Worm (Caenorhabditis elegans): Measurements from ENCODE around the gene F43C11.3.
A peak's percentile ranks its signal among the peaks of the same experiment; 100 is the strongest.

F43C11.3 gene

DNA sequence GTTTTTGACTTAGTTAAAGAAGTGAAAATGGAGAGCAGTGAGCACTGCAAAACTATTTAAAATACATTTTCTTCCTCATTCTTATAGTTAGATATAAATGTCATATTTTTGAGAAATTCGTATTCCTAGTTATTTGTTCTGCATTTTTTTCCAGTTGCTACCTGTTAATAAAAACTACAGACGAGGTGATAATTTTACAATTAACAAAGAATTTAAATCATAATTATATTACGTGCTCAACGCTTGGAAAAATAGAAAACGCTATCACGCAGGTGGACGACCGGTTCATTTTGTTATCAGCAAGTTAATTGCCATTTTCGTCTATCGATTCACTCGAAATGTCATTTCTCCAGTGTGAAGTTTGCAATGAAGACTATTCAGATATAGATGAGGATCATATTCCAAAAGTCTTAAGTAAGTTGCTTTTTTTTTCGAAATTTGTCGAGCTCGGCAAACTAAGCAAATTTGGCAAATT is 35.2 kb upstream of the F43C11.3 start, which contains the start of the genes ZK1240.5 and ZK1240.9:
ZK1240.5 (minus strand) TSS at position 51 of the 475 bp plus-strand sequence.
ZK1240.9 (plus strand) TSS at position 307 of the 475 bp plus-strand sequence.
- TF ChIP-seq unc-62 (GFP tag; optimal IDR thresholded peaks at IDR 0.05) (no peak), snpc-4 (tag; optimal IDR thresholded peaks at IDR 0.05) (no peak), pha-4 (tag; optimal IDR thresholded peaks at IDR 0.05) (no peak)

DNA sequence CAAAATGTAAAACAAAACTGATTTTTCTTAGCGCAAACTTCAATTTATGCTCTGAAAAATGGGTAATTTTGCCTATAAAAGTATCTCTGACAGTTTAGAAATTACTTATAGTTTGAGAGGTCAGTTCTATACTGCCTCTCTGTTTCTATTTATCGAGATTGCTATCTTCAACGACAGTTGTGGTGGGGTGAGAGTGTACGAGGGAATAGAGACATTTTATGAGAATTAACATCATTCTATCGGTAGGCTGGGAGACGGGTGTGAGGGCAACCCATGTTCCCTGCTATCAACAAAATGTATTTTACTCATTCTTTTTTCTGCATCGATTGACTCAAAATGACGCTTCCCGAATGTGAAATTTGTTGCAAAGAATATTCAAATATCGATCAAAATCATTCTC is 33.0 kb upstream of the F43C11.3 start, which contains the start of gene ZK1240.3:
ZK1240.3 (plus strand) TSS at position 238 of the 400 bp plus-strand sequence.
- TF ChIP-seq pha-4 (tag; optimal IDR thresholded peaks at IDR 0.05), result no peak
- no peak for TF ChIP-seq sem-2 (GFP tag; optimal IDR thresholded peaks at IDR 0.05)
- no peak for TF ChIP-seq ztf-11 (tag; optimal IDR thresholded peaks at IDR 0.05)

DNA sequence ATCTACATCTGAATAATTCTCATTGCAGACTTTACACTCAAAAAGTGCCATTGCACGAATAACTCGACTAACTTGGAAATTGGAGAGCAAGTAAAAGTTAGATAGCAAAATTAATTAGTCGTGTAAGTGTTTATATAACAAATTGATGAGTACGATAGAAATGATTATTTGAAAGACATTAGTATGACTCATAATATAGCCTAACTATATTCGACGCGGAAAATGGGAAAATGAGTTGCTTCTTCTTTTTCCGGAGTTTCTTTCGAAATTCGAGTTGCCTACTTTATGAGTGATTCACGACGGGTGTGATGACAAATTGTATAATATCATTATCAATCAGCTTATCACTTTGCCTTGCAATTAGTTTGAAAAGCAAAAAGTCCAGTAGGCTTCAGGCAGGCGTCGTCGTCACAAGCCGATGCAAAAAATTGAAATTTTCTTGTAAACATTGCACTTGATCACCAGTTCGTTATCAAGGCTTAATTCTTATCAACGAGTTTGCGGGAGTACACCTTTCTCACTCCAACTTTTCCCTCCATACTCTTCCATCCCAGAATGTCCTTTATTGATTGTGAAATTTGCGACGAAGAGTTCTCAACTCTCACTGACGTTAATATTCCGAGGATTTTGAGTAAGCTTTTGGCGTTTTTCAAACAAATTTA is 30.1 kb upstream of the F43C11.3 start, which contains the start of the genes ZK1240.6 and ZK1240.2:
ZK1240.6 (minus strand) TSS at position 51 of the 662 bp plus-strand sequence.
ZK1240.2 (plus strand) TSS at position 520 of the 662 bp plus-strand sequence.
- TF ChIP-seq lsy-2 (tag; optimal IDR thresholded peaks at IDR 0.05) (no peak), sptf-1 (tag; optimal IDR thresholded peaks at IDR 0.05) (no peak), flh-1 (GFP tag; optimal IDR thresholded peaks at IDR 0.05) (no peak), hlh-1 (tag; optimal IDR thresholded peaks at IDR 0.05) (no peak), ztf-11 (tag; optimal IDR thresholded peaks at IDR 0.05) (no peak), zip-8 (tag; optimal IDR thresholded peaks at IDR 0.05) (no peak), ceh-39 (tag; optimal IDR thresholded peaks at IDR 0.05) (no peak), lin-13 (tag; optimal IDR thresholded peaks at IDR 0.05) (no peak), nhr-76 (tag; optimal IDR thresholded peaks at IDR 0.05) (no peak)

DNA sequence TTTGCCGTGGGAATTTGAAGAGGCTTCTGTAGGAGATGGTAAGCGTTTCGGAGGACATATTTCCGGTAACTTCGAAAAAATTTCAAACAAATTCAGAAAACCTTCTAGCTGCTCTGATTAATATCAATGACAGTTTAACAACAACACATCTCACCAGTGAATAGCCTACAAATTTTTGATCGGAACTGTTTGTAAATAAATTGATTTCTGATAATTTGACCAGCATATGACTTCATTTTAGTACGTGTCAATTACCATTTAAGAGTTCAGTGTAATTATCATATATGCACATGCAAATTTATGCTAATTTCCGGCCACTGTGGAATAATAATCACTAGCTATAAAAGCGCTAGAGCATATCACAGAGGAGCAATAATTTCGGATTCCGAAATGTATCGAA is 28.2 kb upstream of the F43C11.3 start, which contains the start of gene ZK1240.11:
ZK1240.11 (plus strand) TSS at position 301 of the 400 bp plus-strand sequence.
- no peak for TF ChIP-seq lin-32 (GFP tag; optimal IDR thresholded peaks at IDR 0.05)
- TF ChIP-seq lin-13 (tag; optimal IDR thresholded peaks at IDR 0.05), result no peak
- TF ChIP-seq unc-39 (tag; optimal IDR thresholded peaks at IDR 0.05), result no peak
- no peak for TF ChIP-seq zip-8 (tag; optimal IDR thresholded peaks at IDR 0.05)
- no peak for TF ChIP-seq mep-1 (tag; optimal IDR thresholded peaks at IDR 0.05)
- no peak for TF ChIP-seq flh-1 (GFP tag; optimal IDR thresholded peaks at IDR 0.05)
- TF ChIP-seq unc-120 (tag; optimal IDR thresholded peaks at IDR 0.05; ENCODE audit: poor library complexity, severe bottlenecking), result no peak
- TF ChIP-seq ceh-43 (GFP tag; optimal IDR thresholded peaks at IDR 0.05), result no peak
- TF ChIP-seq pha-4 (tag; optimal IDR thresholded peaks at IDR 0.05), result no peak
- TF ChIP-seq elt-1 (tag; optimal IDR thresholded peaks at IDR 0.05; ENCODE audit: borderline replicate concordance, insufficient read depth), result no peak
- no peak for TF ChIP-seq drap-1 (GFP tag; optimal IDR thresholded peaks at IDR 0.05)
- TF ChIP-seq cnd-1 (tag; optimal IDR thresholded peaks at IDR 0.05), result no peak
- no peak for TF ChIP-seq ceh-83 (GFP tag; optimal IDR thresholded peaks at IDR 0.05)
- no peak for TF ChIP-seq mls-2 (tag; optimal IDR thresholded peaks at IDR 0.05)
- no peak for TF ChIP-seq sem-2 (GFP tag; optimal IDR thresholded peaks at IDR 0.05)

DNA sequence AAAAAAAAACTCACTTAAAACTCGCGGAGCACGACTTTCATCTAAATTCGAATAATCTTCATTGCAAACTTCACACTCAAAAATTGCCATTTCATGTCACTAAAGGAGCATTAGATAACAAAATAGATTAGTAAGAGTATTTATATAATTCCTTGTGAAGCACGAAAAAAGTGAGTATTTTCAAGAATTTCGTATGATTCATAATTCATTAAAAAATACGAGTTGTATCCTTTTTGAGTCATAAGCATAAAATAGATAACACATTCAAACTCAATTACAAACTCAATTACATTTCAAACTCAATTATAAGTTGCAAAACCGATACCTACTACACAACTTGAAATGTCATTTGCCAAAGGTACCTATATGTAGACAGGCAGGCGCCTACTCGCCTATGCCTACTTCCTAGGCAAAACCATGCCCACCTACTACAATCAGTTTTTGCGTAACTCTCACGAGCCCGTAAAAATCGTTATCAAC is 24.1 kb upstream of the F43C11.3 start, which contains the start of the genes ZK1240.8 and ZK1240.1:
ZK1240.8 (minus strand) TSS at position 101 of the 480 bp plus-strand sequence.
ZK1240.1 (plus strand) TSS at position 430 of the 480 bp plus-strand sequence.
- TF ChIP-seq flh-1 (GFP tag; optimal IDR thresholded peaks at IDR 0.05) (no peak), ceh-39 (tag; optimal IDR thresholded peaks at IDR 0.05) (no peak), lsy-2 (tag; optimal IDR thresholded peaks at IDR 0.05) (no peak), sptf-1 (tag; optimal IDR thresholded peaks at IDR 0.05) (no peak), mep-1 (tag; optimal IDR thresholded peaks at IDR 0.05) (no peak), ham-2 (GFP tag; optimal IDR thresholded peaks at IDR 0.05) (no peak), unc-39 (tag; optimal IDR thresholded peaks at IDR 0.05) (no peak), nhr-76 (tag; optimal IDR thresholded peaks at IDR 0.05) (no peak)

DNA sequence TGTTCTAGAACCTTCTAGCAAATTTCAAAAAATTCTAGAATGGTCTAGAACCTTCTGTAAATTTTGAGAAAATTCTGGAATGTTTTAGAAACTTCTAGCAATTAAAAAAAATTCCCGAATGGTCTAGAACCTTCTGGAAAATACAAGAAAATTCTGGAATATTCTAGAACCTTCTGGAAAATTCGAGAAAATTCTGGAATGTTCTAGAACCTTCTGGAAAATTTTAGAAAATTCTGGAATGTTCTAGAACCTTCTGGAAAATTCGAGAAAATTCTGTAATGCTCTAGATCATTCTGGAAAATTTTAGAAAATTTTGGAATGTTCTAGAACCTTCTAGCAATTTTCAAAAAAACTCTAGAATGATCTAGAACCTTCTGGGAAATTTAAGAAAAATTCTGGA is 22.6 kb upstream of the F43C11.3 start:
- TF ChIP-seq ceh-83 (GFP tag; optimal IDR thresholded peaks at IDR 0.05) (peak; percentile 37), lin-32 (GFP tag; optimal IDR thresholded peaks at IDR 0.05) (no peak)

DNA sequence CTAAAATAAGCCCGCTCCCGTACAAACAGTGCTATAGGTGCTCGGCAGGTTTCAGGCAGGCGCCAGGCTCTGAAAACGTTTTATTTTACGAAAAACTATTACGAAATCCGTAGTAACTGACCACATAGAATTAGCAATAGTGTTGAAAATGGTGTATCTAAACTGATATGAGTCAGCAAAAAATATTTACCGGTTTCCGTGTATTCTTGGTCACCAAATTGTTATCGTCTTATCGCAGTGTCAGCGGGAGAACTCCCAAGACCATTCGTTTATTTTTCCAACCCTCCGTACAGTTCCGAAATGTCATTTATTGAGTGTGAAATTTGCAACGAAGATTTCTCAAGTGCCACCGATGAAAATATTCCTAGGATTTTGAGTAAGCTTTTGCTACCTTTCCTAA is 20.9 kb upstream of the F43C11.3 start, which contains the start of gene F43C11.8:
F43C11.8 (plus strand) TSS at position 301 of the 400 bp plus-strand sequence.
- TF ChIP-seq sptf-1 (tag; optimal IDR thresholded peaks at IDR 0.05) (no peak), ceh-43 (GFP tag; optimal IDR thresholded peaks at IDR 0.05) (no peak), blmp-1 (tag; optimal IDR thresholded peaks at IDR 0.05) (no peak), nhr-76 (tag; optimal IDR thresholded peaks at IDR 0.05) (no peak), hlh-1 (tag; optimal IDR thresholded peaks at IDR 0.05) (no peak), ceh-39 (tag; optimal IDR thresholded peaks at IDR 0.05) (no peak), nhr-28 (tag; optimal IDR thresholded peaks at IDR 0.05) (no peak), nhr-12 (tag; optimal IDR thresholded peaks at IDR 0.05) (no peak), nhr-237 (tag; optimal IDR thresholded peaks at IDR 0.05) (no peak), ztf-11 (tag; optimal IDR thresholded peaks at IDR 0.05) (no peak), sem-2 (GFP tag; optimal IDR thresholded peaks at IDR 0.05) (no peak), lin-32 (GFP tag; optimal IDR thresholded peaks at IDR 0.05) (no peak), drap-1 (GFP tag; optimal IDR thresholded peaks at IDR 0.05) (no peak), mab-5 (tag; optimal IDR thresholded peaks at IDR 0.05) (no peak), zip-8 (tag; optimal IDR thresholded peaks at IDR 0.05) (no peak), unc-120 (tag; optimal IDR thresholded peaks at IDR 0.05; ENCODE audit: poor library complexity, severe bottlenecking) (no peak), elt-1 (tag; optimal IDR thresholded peaks at IDR 0.05; ENCODE audit: borderline replicate concordance, insufficient read depth) (no peak)

All from whole organism, mixed stage, embryonic.